Worm (Caenorhabditis elegans) whole organism, young adult: ENCODE data around the gene C36A4.11.

ENCODE experiments used
- B0019.2 ChIP-seq: fragments of 200-800 bp; sonication (Bioruptor generic); conservative IDR thresholded peaks from 2 replicates; pipeline ENCODE4 v1.3.6; 2022; ENCODE audit warnings: missing genetic modification reagents, missing genetic modification characterization, missing compliant biosample characterization
- B0261.1 ChIP-seq: sonication (generic microtip); optimal IDR thresholded peaks from 2 replicates; lab custom pipeline; 2016; ENCODE audit warnings: mild to moderate bottlenecking, missing genetic modification characterization, moderate library complexity, missing compliant biosample characterization
- F33H1.4 ChIP-seq: fragments of 200-800 bp; sonication (Bioruptor generic); IDR thresholded peaks from 2 replicates; pipeline ENCODE4 v1.3.6; 2022; ENCODE audit warnings: missing genetic modification reagents, missing genetic modification characterization, missing compliant biosample characterization
- F52B5.7 ChIP-seq: sonication (generic microtip); optimal IDR thresholded peaks from 2 replicates; lab custom pipeline; 2016; ENCODE audit warnings: mild to moderate bottlenecking, missing genetic modification characterization, missing compliant biosample characterization
- K11D2.4 ChIP-seq: fragments of 200-800 bp; sonication (Bioruptor generic); IDR thresholded peaks from 2 replicates; pipeline ENCODE4 v1.3.6; 2022; ENCODE audit warnings: missing genetic modification reagents, missing genetic modification characterization, missing compliant biosample characterization
- T07F8.4 ChIP-seq: sonication (generic microtip); optimal IDR thresholded peaks from 2 replicates; lab custom pipeline; 2016; ENCODE audit warnings: mild to moderate bottlenecking, missing genetic modification characterization, moderate library complexity, missing compliant biosample characterization
- T26A5.8 ChIP-seq: sonication (generic microtip); optimal IDR thresholded peaks from 2 replicates; lab custom pipeline; 2016; ENCODE audit warnings: missing genetic modification characterization, missing compliant biosample characterization
- Y53G8AR.9 ChIP-seq: fragments of 200-800 bp; sonication (Bioruptor generic); conservative IDR thresholded peaks from 2 replicates; pipeline ENCODE4 v1.3.6; 2022; ENCODE audit warnings: missing genetic modification reagents, missing genetic modification characterization, missing compliant biosample characterization
- Y56A3A.18 ChIP-seq: fragments of 200-800 bp; sonication (Bioruptor generic); IDR thresholded peaks from 2 replicates; pipeline ENCODE4 v1.3.6; 2022; ENCODE audit warnings: missing genetic modification reagents, missing genetic modification characterization, missing compliant biosample characterization
- Y79H2A.3 ChIP-seq: fragments of 200-800 bp; sonication (Bioruptor generic); conservative IDR thresholded peaks from 2 replicates; pipeline ENCODE4 v1.3.6; 2022; ENCODE audit warnings: missing genetic modification reagents, missing genetic modification characterization, missing compliant biosample characterization
- Y95B8A.8 ChIP-seq: fragments of 200-800 bp; sonication (Bioruptor generic); IDR thresholded peaks from 2 replicates; pipeline ENCODE4 v1.3.6; 2022; ENCODE audit warnings: missing genetic modification reagents, missing genetic modification characterization, missing compliant biosample characterization
- ZK185.1 ChIP-seq: sonication (generic microtip); optimal IDR thresholded peaks from 2 replicates; lab custom pipeline; 2016; ENCODE audit warnings: mild to moderate bottlenecking, missing genetic modification characterization, missing compliant biosample characterization; ENCODE audit not compliant: poor library complexity, severe bottlenecking
- aptf-3 ChIP-seq: fragments of 200-800 bp; sonication (Bioruptor generic); IDR thresholded peaks from 2 replicates; pipeline ENCODE4 v1.3.6; 2022; ENCODE audit warnings: missing genetic modification characterization, missing compliant biosample characterization
- cebp-1 ChIP-seq, 2 experiments: fragments of 200-800 bp in 1 of 2; sonication (Bioruptor generic) in 1 of 2; sonication (generic microtip) in 1 of 2; IDR thresholded peaks in 1 of 2; optimal IDR thresholded peaks in 1 of 2; 2 replicates each; pipeline versions ENCODE4 v1.3.6 to Lab custom; 2017 to 2022; ENCODE audit warnings: missing compliant biosample characterization in 2 of 2, missing genetic modification characterization in 2 of 2, mild to moderate bottlenecking in 1 of 2, missing genetic modification reagents in 1 of 2, moderate library complexity in 1 of 2
- cebp-2 ChIP-seq: fragments of 200-800 bp; sonication (Bioruptor generic); IDR thresholded peaks from 2 replicates; pipeline ENCODE4 v1.3.6; 2022; ENCODE audit warnings: missing genetic modification characterization, missing compliant biosample characterization
- ceh-58 ChIP-seq: fragments of 200-800 bp; sonication (Bioruptor generic); IDR thresholded peaks from 2 replicates; pipeline ENCODE4 v1.3.6; 2022; ENCODE audit warnings: missing genetic modification characterization, missing compliant biosample characterization
- dox-1 ChIP-seq: fragments of 200-800 bp; sonication (Bioruptor generic); IDR thresholded peaks from 2 replicates; pipeline ENCODE4 v1.3.6; 2022; ENCODE audit warnings: missing genetic modification reagents, missing genetic modification characterization, missing compliant biosample characterization
- ets-4 ChIP-seq: fragments of 200-800 bp; sonication (Bioruptor generic); optimal IDR thresholded peaks from 2 replicates; lab custom pipeline; 2018; ENCODE audit warnings: mild to moderate bottlenecking, missing genetic modification characterization, missing compliant biosample characterization
- hmg-1.2 ChIP-seq: fragments of 200-800 bp; sonication (Bioruptor generic); IDR thresholded peaks from 2 replicates; pipeline ENCODE4 v1.3.6; 2022; ENCODE audit warnings: missing genetic modification reagents, missing genetic modification characterization, missing compliant biosample characterization
- madf-3 ChIP-seq: fragments of 200-800 bp; sonication (Bioruptor generic); IDR thresholded peaks from 2 replicates; pipeline ENCODE4 v1.3.6; 2022; ENCODE audit warnings: missing genetic modification reagents, missing genetic modification characterization, missing compliant biosample characterization
- madf-6 ChIP-seq: fragments of 200-800 bp; sonication (Bioruptor generic); IDR thresholded peaks from 2 replicates; pipeline ENCODE4 v1.3.6; 2022; ENCODE audit warnings: missing genetic modification reagents, missing genetic modification characterization, missing compliant biosample characterization
- madf-8 ChIP-seq: fragments of 200-800 bp; sonication (Bioruptor generic); conservative IDR thresholded peaks from 2 replicates; pipeline ENCODE4 v1.3.6; 2022; ENCODE audit warnings: missing genetic modification reagents, missing genetic modification characterization, missing compliant biosample characterization
- mcd-1 ChIP-seq: fragments of 200-800 bp; sonication (Bioruptor generic); IDR thresholded peaks from 2 replicates; pipeline ENCODE4 v1.3.6; 2022; ENCODE audit warnings: missing genetic modification reagents, missing genetic modification characterization, missing compliant biosample characterization
- mel-28 ChIP-seq: sonication (generic microtip); optimal IDR thresholded peaks from 2 replicates; lab custom pipeline; 2016; ENCODE audit warnings: borderline replicate concordance, mild to moderate bottlenecking, missing genetic modification characterization, missing compliant biosample characterization
- mes-4 ChIP-seq: sonication (generic microtip); optimal IDR thresholded peaks from 2 replicates; lab custom pipeline; 2016; ENCODE audit warnings: missing genotype, missing genetic modification characterization, missing compliant biosample characterization
- nfya-1 ChIP-seq: sonication (generic microtip); optimal IDR thresholded peaks from 2 replicates; lab custom pipeline; 2017; ENCODE audit warnings: antibody characterized with exemption, missing compliant biosample characterization, missing genetic modification characterization, borderline replicate concordance; ENCODE audit not compliant: insufficient read depth
- nfya-2 ChIP-seq: fragments of 200-800 bp; sonication (Bioruptor generic); IDR thresholded peaks from 2 replicates; pipeline ENCODE4 v1.3.6; 2022; ENCODE audit warnings: missing genetic modification reagents, missing genetic modification characterization, missing compliant biosample characterization
- nhr-90 ChIP-seq: sonication (generic microtip); optimal IDR thresholded peaks from 2 replicates; lab custom pipeline; 2016; ENCODE audit warnings: missing genotype, mild to moderate bottlenecking, missing genetic modification characterization, missing compliant biosample characterization
- sea-2 ChIP-seq: fragments of 200-800 bp; sonication (Bioruptor generic); IDR thresholded peaks from 2 replicates; pipeline ENCODE4 v1.3.6; 2022; ENCODE audit warnings: missing genetic modification characterization, missing compliant biosample characterization
- snpc-1.3 ChIP-seq: sonication (generic microtip); optimal IDR thresholded peaks from 2 replicates; lab custom pipeline; 2017; ENCODE audit warnings: missing genetic modification characterization, mild to moderate bottlenecking, missing compliant biosample characterization, antibody characterized with exemption, moderate library complexity, missing genotype, missing genetic modification reagents; ENCODE audit not compliant: insufficient read depth
- sptf-2 ChIP-seq: fragments of 200-800 bp; sonication (Bioruptor generic); optimal IDR thresholded peaks from 2 replicates; lab custom pipeline; 2018; ENCODE audit warnings: mild to moderate bottlenecking, missing genetic modification characterization, missing compliant biosample characterization
- tbp1 ChIP-seq: fragments of 200-800 bp; sonication (Bioruptor generic); optimal IDR thresholded peaks from 2 replicates; lab custom pipeline; 2018; ENCODE audit warnings: mild to moderate bottlenecking, missing genetic modification characterization, missing compliant biosample characterization
- tbx-9 ChIP-seq: sonication (generic microtip); optimal IDR thresholded peaks from 2 replicates; lab custom pipeline; 2016; ENCODE audit warnings: borderline replicate concordance, missing genetic modification characterization, inconsistent platforms, missing compliant biosample characterization
- tlf-1 ChIP-seq: fragments of 200-800 bp; sonication (Bioruptor generic); optimal IDR thresholded peaks from 2 replicates; lab custom pipeline; 2018; ENCODE audit warnings: mild to moderate bottlenecking, missing genetic modification characterization, missing compliant biosample characterization
- unc-62 ChIP-seq: fragments of 150-350 bp; optimal IDR thresholded peaks from 2 replicates; lab custom pipeline; 2014; ENCODE audit warnings: missing biosample characterization, missing genetic modification reagents, missing genetic modification characterization
- xnd-1 ChIP-seq: sonication (generic microtip); optimal IDR thresholded peaks from 2 replicates; lab custom pipeline; 2016; ENCODE audit warnings: missing genotype, missing genetic modification reagents, missing genetic modification characterization, missing compliant biosample characterization
- zim-3 ChIP-seq: sonication (generic microtip); optimal IDR thresholded peaks from 2 replicates; lab custom pipeline; 2017; ENCODE audit warnings: mild to moderate bottlenecking, missing genetic modification characterization, moderate library complexity, missing compliant biosample characterization

C36A4.11 gene

ce11 chrIII:3820134-3820533 is 20.2 kb upstream of the C36A4.11 start (continued):
- TF ChIP-seq K11D2.4 (no peak), B0261.1 (no peak), tbp1 (GFP tag; lab: Kevin White, UChicago) (no peak), T07F8.4 (tag; lab: Kevin White, UChicago) (no peak), snpc-1.3 (tag; lab: Kevin White, UChicago) (no peak), madf-8 (GFP tag; lab: Robert Waterston, UW) (no peak), dox-1 (GFP tag; lab: Robert Waterston, UW) (peak; percentile 80), F33H1.4 (GFP tag; lab: Robert Waterston, UW) (no peak), B0019.2 (GFP tag; lab: Robert Waterston, UW) (no peak), ets-4 (GFP tag; lab: Kevin White, UChicago) (peak; percentile 1), nhr-90 (tag; lab: Kevin White, UChicago) (no peak), Y56A3A.18 (GFP tag; lab: Robert Waterston, UW) (no peak), cebp-1 (GFP tag; IDR thresholded peaks at IDR 0.05; lab: Robert Waterston, UW) (no peak), cebp-1 (tag; optimal IDR thresholded peaks at IDR 0.05; lab: Kevin White, UChicago) (no peak), xnd-1 (tag; lab: Kevin White, UChicago) (no peak), ZK185.1 (tag; lab: Kevin White, UChicago) (no peak), Y53G8AR.9 (no peak), aptf-3 (no peak), madf-6 (GFP tag; lab: Robert Waterston, UW) (0 out of 2 replicates have a peak, but pooled peaks have one; percentile 16), cebp-2 (no peak), ceh-58 (GFP tag; lab: Robert Waterston, UW) (no peak), madf-3 (no peak), hmg-1.2 (peak; percentile 93), mel-28 (no peak), nfya-2 (no peak), sptf-2 (GFP tag; lab: Kevin White, UChicago) (no peak), Y95B8A.8 (GFP tag; lab: Robert Waterston, UW) (no peak), mcd-1 (GFP tag; lab: Robert Waterston, UW) (peak; percentile 34; the same call in 1 of the 2 replicates)

ce11 chrIII:3821969-3822453 is 18.4 kb upstream of the C36A4.11 start, which contains the start of gene amx-1:
amx-1 (plus strand) TSS chrIII:3822403.
- TF ChIP-seq hmg-1.2, result peak; percentile 59; the same call in 1 of the 2 replicates
- no peak for TF ChIP-seq ZK185.1 (tag; lab: Kevin White, UChicago)

ce11 chrIII:3829105-3829504 is 11.3 kb upstream of the C36A4.11 start, which contains the start of gene cnnm-5:
cnnm-5 (minus strand) TSS chrIII:3829205.
- no peak for TF ChIP-seq unc-62 (GFP tag; lab: Kevin White, UChicago)
- no peak for TF ChIP-seq sea-2 (GFP tag; lab: Robert Waterston, UW)
- no peak for TF ChIP-seq tbx-9
- TF ChIP-seq Y79H2A.3, result no peak
- no peak for TF ChIP-seq mes-4
- no peak for TF ChIP-seq F52B5.7 (tag; lab: Kevin White, UChicago)
- TF ChIP-seq T26A5.8 (tag; lab: Kevin White, UChicago), result no peak
- no peak for TF ChIP-seq tlf-1
- no peak for TF ChIP-seq zim-3
- no peak for TF ChIP-seq nfya-1
